Worm (Caenorhabditis elegans): Measurements from ENCODE around the gene T25B9.2.
"Not testable (repeated sequence)": the region's sequence is repeated elsewhere in the genome, so short reads cannot be mapped to it uniquely, and the experiment has no call there.

DNA sequence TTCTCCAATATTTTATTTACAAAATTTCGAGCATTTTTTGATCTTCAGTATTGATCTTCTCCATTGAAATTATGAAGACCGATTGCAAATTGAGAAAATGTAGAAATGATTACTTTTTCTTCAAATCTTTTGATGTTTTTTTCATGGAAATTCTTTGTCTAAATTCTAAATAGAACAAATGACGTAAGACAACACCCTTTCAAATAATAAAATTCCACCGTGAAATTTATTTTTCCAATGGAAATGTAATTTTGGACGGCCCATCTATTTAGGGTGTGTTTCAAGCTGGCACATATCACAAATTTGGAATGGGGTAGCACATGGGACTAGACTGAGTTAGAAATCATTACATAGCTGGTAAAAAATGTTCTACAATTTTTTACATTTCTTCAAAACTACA is at the start of gene T25B9.2:
- not testable (repeated sequence) for TF ChIP-seq ama-1 (optimal IDR thresholded peaks at IDR 0.05); hmbx-1 (tag; optimal IDR thresholded peaks at IDR 0.05); flt-1 (GFP tag; IDR thresholded peaks at IDR 0.05); hmg-4 (GFP tag; optimal IDR thresholded peaks at IDR 0.05); B0310.2 (tag; optimal IDR thresholded peaks at IDR 0.05); scrt-1 (GFP tag; IDR thresholded peaks at IDR 0.05); sea-1 (GFP tag; conservative IDR thresholded peaks at IDR 0.05)

Measured in whole organism, early embryonic.